Fruit fly (Drosophila melanogaster) whole organism, embryonic: Measurements from ENCODE around the gene CG14839.

Source experiments
- ATbp ChIP-seq: fragments of 200-800 bp; sonication (Bioruptor generic); optimal IDR thresholded peaks from 2 replicates; lab custom pipeline; 2017; ENCODE audit warnings: missing biosample characterization, mild to moderate bottlenecking, missing genetic modification characterization, missing genetic modification reagents
- BEAF-32 ChIP-seq: fragments of 200-800 bp; sonication (Bioruptor generic); optimal IDR thresholded peaks from 3 replicates; lab custom pipeline; 2017; ENCODE audit warnings: missing biosample characterization, missing genetic modification characterization, mild to moderate bottlenecking, moderate library complexity, missing genetic modification reagents
- CG10543 ChIP-seq: fragments of 200-800 bp; sonication (Bioruptor generic); optimal IDR thresholded peaks from 3 replicates; lab custom pipeline; 2017; ENCODE audit warnings: missing biosample characterization, mild to moderate bottlenecking, missing genetic modification characterization, moderate library complexity
- CG11504 ChIP-seq: fragments of 200-800 bp; sonication (Bioruptor generic); optimal IDR thresholded peaks from 3 replicates; lab custom pipeline; 2019; ENCODE audit warnings: missing biosample characterization, mild to moderate bottlenecking, missing genetic modification characterization, moderate library complexity
- CG12659 ChIP-seq: fragments of 200-800 bp; sonication (Bioruptor generic); optimal IDR thresholded peaks from 3 replicates; lab custom pipeline; 2017; ENCODE audit warnings: mild to moderate bottlenecking, missing biosample characterization, missing genetic modification reagents, missing genetic modification characterization
- CG14710 ChIP-seq: fragments of 200-800 bp; sonication (Bioruptor generic); optimal IDR thresholded peaks from 3 replicates; lab custom pipeline; 2019; ENCODE audit warnings: missing biosample characterization, mild to moderate bottlenecking, missing genetic modification characterization, moderate library complexity
- CG1529 ChIP-seq: fragments of 200-800 bp; sonication (Bioruptor generic); optimal IDR thresholded peaks from 3 replicates; lab custom pipeline; 2018; ENCODE audit warnings: missing biosample characterization, missing genetic modification characterization
- CG16779 ChIP-seq: fragments of 200-800 bp; sonication (Bioruptor generic); IDR thresholded peaks from 2 replicates; pipeline ENCODE4 v1.3.6; 2022; ENCODE audit warnings: missing biosample characterization, missing genetic modification characterization
- CG17359 ChIP-seq: fragments of 200-800 bp; sonication (Bioruptor generic); optimal IDR thresholded peaks from 3 replicates; lab custom pipeline; 2018; ENCODE audit warnings: missing biosample characterization, mild to moderate bottlenecking, missing genetic modification characterization, moderate library complexity
- CG31224 ChIP-seq: fragments of 200-800 bp; sonication (Bioruptor generic); IDR thresholded peaks from 2 replicates; pipeline ENCODE4 v1.3.6; 2022; ENCODE audit warnings: missing biosample characterization, missing genetic modification characterization
- CG3847 ChIP-seq: fragments of 200-800 bp; sonication (Bioruptor generic); IDR thresholded peaks from 2 replicates; pipeline ENCODE4 v1.3.6; 2022; ENCODE audit warnings: missing biosample characterization, missing genetic modification characterization
- CG6254 ChIP-seq: fragments of 200-800 bp; sonication (Bioruptor generic); optimal IDR thresholded peaks from 3 replicates; lab custom pipeline; 2017; ENCODE audit warnings: mild to moderate bottlenecking, missing biosample characterization, missing genetic modification reagents, missing genetic modification characterization
- CG6854 ChIP-seq: fragments of 200-800 bp; sonication (Bioruptor generic); optimal IDR thresholded peaks from 3 replicates; lab custom pipeline; 2017; ENCODE audit warnings: missing biosample characterization, mild to moderate bottlenecking, missing genetic modification characterization
- CG7271 ChIP-seq: fragments of 200-800 bp; sonication (Bioruptor generic); optimal IDR thresholded peaks from 2 replicates; lab custom pipeline; 2018; ENCODE audit warnings: missing biosample characterization, mild to moderate bottlenecking, missing genetic modification characterization, moderate library complexity
- CG8281 ChIP-seq: fragments of 200-800 bp; sonication (Bioruptor generic); optimal IDR thresholded peaks from 2 replicates; lab custom pipeline; 2018; ENCODE audit warnings: missing biosample characterization, mild to moderate bottlenecking, missing genetic modification characterization, moderate library complexity
- CG8388 ChIP-seq: fragments of 200-800 bp; sonication (Bioruptor generic); optimal IDR thresholded peaks from 2 replicates; lab custom pipeline; 2019; ENCODE audit warnings: missing biosample characterization, mild to moderate bottlenecking, missing genetic modification characterization, moderate library complexity
- CrebB ChIP-seq: fragments of 200-800 bp; sonication (Bioruptor generic); optimal IDR thresholded peaks from 3 replicates; lab custom pipeline; 2018; ENCODE audit warnings: missing biosample characterization, mild to moderate bottlenecking, missing genetic modification characterization
- D ChIP-seq, 2 experiments: fragments of 200-800 bp in 1 of 2; fragments of >200 bp in 1 of 2; sonication (Bioruptor generic) in 1 of 2; optimal IDR thresholded peaks; 2 replicates in 1 of 2; 3 replicates in 1 of 2; lab custom pipeline; 2017; ENCODE audit warnings: mild to moderate bottlenecking in 1 of 2, missing biosample characterization in 1 of 2, missing genetic modification characterization in 1 of 2, missing genetic modification reagents in 1 of 2
- Deaf1 ChIP-seq: fragments of 200-800 bp; optimal IDR thresholded peaks from 3 replicates; lab custom pipeline; 2019; ENCODE audit warnings: missing biosample characterization, mild to moderate bottlenecking, missing genetic modification characterization, moderate library complexity
- Dek ChIP-seq: fragments of 200-800 bp; sonication (Bioruptor generic); optimal IDR thresholded peaks from 3 replicates; lab custom pipeline; 2019; ENCODE audit warnings: missing biosample characterization, mild to moderate bottlenecking, missing genetic modification characterization, moderate library complexity
- ERR ChIP-seq: fragments of 200-800 bp; sonication (Bioruptor generic); optimal IDR thresholded peaks from 2 replicates; lab custom pipeline; 2016; ENCODE audit warnings: missing biosample characterization, missing genetic modification characterization
- Eip74EF ChIP-seq, 2 experiments: fragments of 200-800 bp in 1 of 2; fragments of >200 bp in 1 of 2; sonication (Bioruptor generic) in 1 of 2; optimal IDR thresholded peaks; 2 replicates each; lab custom pipeline; 2017 to 2019; ENCODE audit warnings: missing biosample characterization in 2 of 2, missing genetic modification characterization in 2 of 2, mild to moderate bottlenecking in 1 of 2, moderate library complexity in 1 of 2
- HLH3B ChIP-seq: fragments of 200-800 bp; sonication (Bioruptor generic); IDR thresholded peaks from 2 replicates; pipeline ENCODE4 v1.3.6; 2022; ENCODE audit warnings: missing biosample characterization, missing genetic modification characterization
- Hand ChIP-seq: fragments of 200-800 bp; sonication (Bioruptor generic); optimal IDR thresholded peaks from 2 replicates; lab custom pipeline; 2017; ENCODE audit warnings: mild to moderate bottlenecking, missing biosample characterization, missing genetic modification reagents, missing genetic modification characterization
- Mad ChIP-seq: fragments of 200-800 bp; sonication (Bioruptor generic); optimal IDR thresholded peaks from 2 replicates; lab custom pipeline; 2016; ENCODE audit warnings: missing biosample characterization, missing genetic modification characterization
- Oli ChIP-seq: fragments of 200-800 bp; sonication (Bioruptor generic); optimal IDR thresholded peaks from 2 replicates; lab custom pipeline; 2018; ENCODE audit warnings: missing biosample characterization, mild to moderate bottlenecking, missing genetic modification characterization, moderate library complexity
- ase ChIP-seq: fragments of 200-800 bp; sonication (Bioruptor generic); IDR thresholded peaks from 3 replicates; pipeline ENCODE4 v1.3.6; 2022; ENCODE audit warnings: missing biosample characterization, missing genetic modification characterization
- chif ChIP-seq, 2 experiments: fragments of 200-800 bp; sonication (Bioruptor generic); optimal IDR thresholded peaks; 3 replicates each; lab custom pipeline; 2016; ENCODE audit warnings: missing biosample characterization in 2 of 2, missing genetic modification characterization in 2 of 2
- chinmo ChIP-seq: fragments of 200-800 bp; sonication (Bioruptor generic); IDR thresholded peaks from 4 replicates; pipeline ENCODE4 v1.3.6; 2022; ENCODE audit warnings: missing biosample characterization, missing genetic modification characterization; ENCODE audit not compliant: partially characterized antibody
- chm ChIP-seq: fragments of 200-800 bp; sonication (Bioruptor generic); IDR thresholded peaks from 2 replicates; pipeline ENCODE4 v1.3.6; 2022; ENCODE audit warnings: missing biosample characterization, missing genetic modification characterization
- corto ChIP-seq: fragments of 200-800 bp; sonication (Bioruptor generic); optimal IDR thresholded peaks from 2 replicates; lab custom pipeline; 2016; ENCODE audit warnings: missing biosample characterization, mild to moderate bottlenecking, missing genetic modification characterization, moderate library complexity
- crp ChIP-seq, 2 experiments: fragments of 200-800 bp; sonication (Bioruptor generic); optimal IDR thresholded peaks; 2 replicates in 1 of 2; 3 replicates in 1 of 2; lab custom pipeline; 2017; ENCODE audit warnings: missing biosample characterization in 2 of 2, missing genetic modification characterization in 2 of 2, mild to moderate bottlenecking in 1 of 2, moderate library complexity in 1 of 2
- ems ChIP-seq: fragments of 200-800 bp; sonication (Bioruptor generic); optimal IDR thresholded peaks from 3 replicates; lab custom pipeline; 2016; ENCODE audit warnings: missing biosample characterization, missing genetic modification characterization
- en ChIP-seq: fragments of 200-800 bp; sonication (Bioruptor generic); optimal IDR thresholded peaks from 2 replicates; lab custom pipeline; 2016; ENCODE audit warnings: missing biosample characterization, missing genetic modification characterization
- ewg ChIP-seq: fragments of 200-800 bp; sonication (Bioruptor generic); optimal IDR thresholded peaks from 3 replicates; lab custom pipeline; 2017; ENCODE audit warnings: mild to moderate bottlenecking, missing biosample characterization, missing genetic modification reagents, missing genetic modification characterization
- exex ChIP-seq: fragments of 200-800 bp; sonication (Bioruptor generic); optimal IDR thresholded peaks from 4 replicates; lab custom pipeline; 2018; ENCODE audit warnings: missing biosample characterization, mild to moderate bottlenecking, missing genetic modification characterization, moderate library complexity
- lbe ChIP-seq: fragments of 200-800 bp; sonication (Bioruptor generic); optimal IDR thresholded peaks from 2 replicates; lab custom pipeline; 2016; ENCODE audit warnings: missing biosample characterization, mild to moderate bottlenecking, missing genetic modification characterization
- lmd ChIP-seq: fragments of 200-800 bp; sonication (Bioruptor generic); IDR thresholded peaks from 2 replicates; pipeline ENCODE4 v1.3.6; 2022; ENCODE audit warnings: missing biosample characterization, missing genetic modification characterization
- onecut ChIP-seq: fragments of 200-800 bp; sonication (Bioruptor generic); IDR thresholded peaks from 2 replicates; pipeline ENCODE4 v1.3.6; 2022; ENCODE audit warnings: missing biosample characterization, missing genetic modification characterization
- row ChIP-seq: fragments of 200-800 bp; sonication (Bioruptor generic); IDR thresholded peaks from 3 replicates; pipeline ENCODE4 v1.3.6; 2022; ENCODE audit warnings: missing biosample characterization, missing genetic modification characterization
- stc ChIP-seq: fragments of 200-800 bp; sonication (Bioruptor generic); IDR thresholded peaks from 2 replicates; pipeline ENCODE4 v1.3.6; 2022; ENCODE audit warnings: missing biosample characterization, missing genetic modification characterization
- tap ChIP-seq: fragments of 200-800 bp; optimal IDR thresholded peaks from 3 replicates; lab custom pipeline; 2019; ENCODE audit warnings: missing biosample characterization, mild to moderate bottlenecking, missing genetic modification characterization, moderate library complexity
- toy ChIP-seq: fragments of 200-800 bp; sonication (Bioruptor generic); IDR thresholded peaks from 2 replicates; pipeline ENCODE4 v1.3.6; 2022; ENCODE audit warnings: missing biosample characterization, missing genetic modification characterization
- vfl ChIP-seq: fragments of 200-800 bp; sonication (Bioruptor generic); optimal IDR thresholded peaks from 2 replicates; lab custom pipeline; 2016; ENCODE audit warnings: missing biosample characterization, missing genetic modification characterization
- vnd ChIP-seq: fragments of 200-800 bp; sonication (Bioruptor generic); IDR thresholded peaks from 3 replicates; pipeline ENCODE4 v1.3.6; 2022; ENCODE audit warnings: missing biosample characterization, missing genetic modification characterization; ENCODE audit not compliant: partially characterized antibody
- vvl ChIP-seq: fragments of 200-800 bp; sonication (Bioruptor generic); IDR thresholded peaks from 2 replicates; pipeline ENCODE4 v1.3.6; 2022; ENCODE audit warnings: missing biosample characterization, missing genetic modification characterization
- zfh2 ChIP-seq: fragments of 200-800 bp; sonication (Bioruptor generic); optimal IDR thresholded peaks from 2 replicates; lab custom pipeline; 2016; ENCODE audit warnings: missing biosample characterization, missing genetic modification characterization

The CG14839 gene

dm6 chr3R:14288669-14289383 is 26.6 kb downstream of the CG14839 start, which contains the start of gene red (continued):
- TF ChIP-seq zfh2 (GFP tag; lab: Kevin White, UChicago), result peak; percentile 62
- peak; percentile 86 for TF ChIP-seq Deaf1
- TF ChIP-seq vvl, result peak; percentile 79
- peak; percentile 62 for TF ChIP-seq CG6854 (GFP tag; lab: Kevin White, UChicago)
- peak; percentile 43 to 45 for TF ChIP-seq chif (GFP tag; optimal IDR thresholded peaks at IDR 0.05; lab: Kevin White, UChicago)
- peak; percentile 70 for TF ChIP-seq Hand
- peak; percentile 62 for TF ChIP-seq Dek
- peak; percentile 90 for TF ChIP-seq row (GFP tag; lab: Robert Waterston, UW)
- TF ChIP-seq ATbp, result peak; percentile 63
- no peak for TF ChIP-seq CG16779
- TF ChIP-seq CG17359, result peak; percentile 79
- TF ChIP-seq CG8388 (GFP tag; lab: Kevin White, UChicago), result peak; percentile 54
- peak; percentile 17 for TF ChIP-seq ERR (GFP tag; lab: Kevin White, UChicago)
- no peak for TF ChIP-seq vnd (GFP tag; lab: Robert Waterston, UW)
- peak; percentile 31 for TF ChIP-seq CG14710 (tag; lab: Kevin White, UChicago)
- peak in 1 of 2 experiments; percentile 19 for TF ChIP-seq crp (GFP tag; optimal IDR thresholded peaks at IDR 0.05; lab: Kevin White, UChicago)
- no peak for TF ChIP-seq BEAF-32 (GFP tag; lab: Kevin White, UChicago)
- TF ChIP-seq en (GFP tag; lab: Kevin White, UChicago), result no peak
- TF ChIP-seq lbe (GFP tag; lab: Kevin White, UChicago), result peak; percentile 49
- TF ChIP-seq Oli (tag; lab: Kevin White, UChicago), result peak; percentile 75
- TF ChIP-seq CG11504 (tag; lab: Kevin White, UChicago), result peak; percentile 84
- TF ChIP-seq HLH3B (GFP tag; lab: Robert Waterston, UW), result peak; percentile 74
- peak; percentile 27 for TF ChIP-seq CG7271 (tag; lab: Kevin White, UChicago)
- peak; percentile 30 for TF ChIP-seq Mad (GFP tag; lab: Kevin White, UChicago)
- peak; percentile 96 for TF ChIP-seq exex (tag; lab: Kevin White, UChicago)
- TF ChIP-seq ems (GFP tag; lab: Kevin White, UChicago), result peak; percentile 64
- peak; percentile 19; the same call in 1 of the 2 replicates for TF ChIP-seq chm (GFP tag; lab: Robert Waterston, UW)
- peak; percentile 16 for TF ChIP-seq CG8281
- TF ChIP-seq CG31224 (GFP tag; lab: Robert Waterston, UW), result peak; percentile 63
- no peak for TF ChIP-seq vfl (GFP tag; lab: Kevin White, UChicago)
- peak; percentile 52 for TF ChIP-seq stc (GFP tag; lab: Robert Waterston, UW)
- TF ChIP-seq CG6254 (GFP tag; lab: Kevin White, UChicago), result peak; percentile 45
- TF ChIP-seq Eip74EF (GFP tag; optimal IDR thresholded peaks at IDR 0.05; lab: Kevin White, UChicago), result peak in 1 of 2 experiments; percentile 56
- TF ChIP-seq corto, result no peak
- TF ChIP-seq onecut (GFP tag; lab: Robert Waterston, UW), result peak; percentile 51
- peak; percentile 47 for TF ChIP-seq ewg
- peak; percentile 76 for TF ChIP-seq tap (tag; lab: Kevin White, UChicago)
- peak; percentile 63; the same call in 1 of the 2 replicates for TF ChIP-seq toy
- TF ChIP-seq D (optimal IDR thresholded peaks at IDR 0.05; lab: Kevin White, UChicago), result no peak
- peak; percentile 63 for TF ChIP-seq D (GFP tag; optimal IDR thresholded peaks at IDR 0.05; lab: Kevin White, UChicago)
- TF ChIP-seq lmd (GFP tag; lab: Robert Waterston, UW), result peak; percentile 76
- peak; percentile 90 for TF ChIP-seq chinmo (GFP tag; lab: Robert Waterston, UW)
- peak; percentile 63 for TF ChIP-seq CG1529 (GFP tag; lab: Kevin White, UChicago)
- peak; percentile 77 for TF ChIP-seq CG10543
- peak; percentile 62 for TF ChIP-seq CG3847 (GFP tag; lab: Robert Waterston, UW)
- TF ChIP-seq CG12659 (GFP tag; lab: Kevin White, UChicago), result peak; percentile 77
- TF ChIP-seq ase, result peak; percentile 57; the same call in 1 of the 3 replicates
- peak; percentile 27 for TF ChIP-seq CrebB (tag; lab: Kevin White, UChicago)
